Fruit fly (Drosophila melanogaster): ENCODE measurements around the gene viaf.

The viaf gene

DNA sequence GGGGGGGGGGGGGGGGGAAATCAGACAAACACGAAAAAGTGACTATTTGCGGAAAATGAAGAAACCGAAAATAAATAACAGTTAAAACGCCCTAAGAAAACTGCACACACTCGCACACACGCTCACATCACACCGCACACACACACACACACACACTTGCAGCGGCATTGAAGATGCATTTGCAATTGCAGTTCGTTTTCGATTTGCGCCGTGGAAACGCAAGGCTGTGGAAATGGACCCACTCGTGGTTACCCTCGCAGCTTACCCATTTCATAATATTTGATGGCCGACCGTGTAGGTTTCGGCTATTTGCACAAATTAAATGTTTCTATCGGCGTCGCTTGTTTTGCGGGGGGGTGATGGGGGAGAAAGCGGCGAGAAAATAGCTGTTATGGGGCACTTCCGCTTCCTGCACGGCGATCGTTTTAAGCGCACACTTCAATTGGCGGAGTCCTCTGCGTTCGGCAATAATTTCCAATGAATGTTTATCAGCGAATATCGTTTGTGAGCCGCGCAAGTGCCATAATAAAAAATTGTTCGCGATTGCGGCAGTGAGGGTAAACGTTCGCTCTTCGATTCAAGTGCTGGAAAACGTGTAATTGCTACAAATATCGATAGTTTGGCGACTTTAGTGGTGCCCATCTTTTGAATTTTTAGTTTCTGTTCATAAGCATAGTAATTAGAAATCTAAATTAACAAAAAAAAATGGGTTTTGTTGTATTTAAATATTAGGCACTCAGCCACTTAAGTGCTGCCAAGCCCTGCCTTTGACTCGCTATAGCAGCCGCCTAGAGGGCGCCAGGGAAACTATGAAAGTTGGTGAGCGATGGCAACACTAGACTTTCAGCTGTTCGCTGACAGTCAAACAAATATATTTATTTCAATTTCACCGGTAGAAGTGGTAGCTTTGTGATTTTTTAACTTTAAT lies 9.6 kb upstream of the viaf start, which contains the start of the genes Pop2 and CG6928 (continued):
- TF ChIP-seq Usf (GFP tag; optimal IDR thresholded peaks at IDR 0.05) (peak; percentile 26), CG9932 (GFP tag; IDR thresholded peaks at IDR 0.05) (peak; percentile 88), maf-S (GFP tag; optimal IDR thresholded peaks at IDR 0.05) (peak; percentile 82), CHES-1-like (GFP tag; optimal IDR thresholded peaks at IDR 0.05) (peak; percentile 92), ara (GFP tag; IDR thresholded peaks at IDR 0.05) (peak; percentile 54; the same call in 1 of the 2 replicates), dm (GFP tag; optimal IDR thresholded peaks at IDR 0.05) (peak; percentile 78), Nf-YA (GFP tag; IDR thresholded peaks at IDR 0.05) (no peak; the same call in 1 of the 2 replicates), caup (GFP tag; optimal IDR thresholded peaks at IDR 0.05; ENCODE audit: severe bottlenecking) (peak; percentile 76), tll (GFP tag; optimal IDR thresholded peaks at IDR 0.05) (peak in 1 of 2 experiments; percentile 66), CG15514 (GFP tag; optimal IDR thresholded peaks at IDR 0.05) (peak; percentile 82), CG18599 (GFP tag; optimal IDR thresholded peaks at IDR 0.05) (peak; percentile 39), inv (GFP tag; IDR thresholded peaks at IDR 0.05; ENCODE audit: partially characterized antibody) (peak; percentile 75), tio (GFP tag; optimal IDR thresholded peaks at IDR 0.05) (peak; percentile 59), ab (GFP tag; optimal IDR thresholded peaks at IDR 0.05) (peak; percentile 57), pho (GFP tag; optimal IDR thresholded peaks at IDR 0.05) (peak; percentile 88), dati (GFP tag; IDR thresholded peaks at IDR 0.05) (no peak), Kr (GFP tag; optimal IDR thresholded peaks at IDR 0.05) (no peak), CG2120 (GFP tag; optimal IDR thresholded peaks at IDR 0.05) (peak; percentile 90), jigr1 (GFP tag; IDR thresholded peaks at IDR 0.05) (no peak), CG4854 (GFP tag; optimal IDR thresholded peaks at IDR 0.05) (peak; percentile 74), Awh (GFP tag; IDR thresholded peaks at IDR 0.05) (no peak), jumu (GFP tag; optimal IDR thresholded peaks at IDR 0.05) (peak; percentile 84), CG17361 (GFP tag; IDR thresholded peaks at IDR 0.05) (peak; percentile 67), CG12219 (GFP tag; optimal IDR thresholded peaks at IDR 0.05) (no peak), CG13296 (GFP tag; optimal IDR thresholded peaks at IDR 0.05) (no peak), CG7556 (GFP tag; optimal IDR thresholded peaks at IDR 0.05) (peak; percentile 52), gsb (GFP tag; IDR thresholded peaks at IDR 0.05) (0 out of 2 replicates have a peak, but pooled peaks have one; percentile 37), CG10274 (GFP tag; optimal IDR thresholded peaks at IDR 0.05) (peak; percentile 20), zen2 (GFP tag; IDR thresholded peaks at IDR 0.05; ENCODE audit: partially characterized antibody) (peak; percentile 67; the same call in 1 of the 3 replicates), Abd-B (GFP tag; optimal IDR thresholded peaks at IDR 0.05) (peak; percentile 72), luna (GFP tag; optimal IDR thresholded peaks at IDR 0.05) (peak; percentile 59), CG16815 (GFP tag; optimal IDR thresholded peaks at IDR 0.05) (peak; percentile 56), bsh (GFP tag; optimal IDR thresholded peaks at IDR 0.05) (peak in 1 of 2 experiments; percentile 39), CG10565 (GFP tag; optimal IDR thresholded peaks at IDR 0.05) (peak; percentile 43), CG15696 (tag; optimal IDR thresholded peaks at IDR 0.05) (peak; percentile 37), CG11696 (GFP tag; IDR thresholded peaks at IDR 0.05) (0 out of 2 replicates have a peak, but pooled peaks have one; percentile 34), otp (GFP tag; IDR thresholded peaks at IDR 0.05) (no peak; the same call in 2 of the 3 replicates), CG8290 (GFP tag; optimal IDR thresholded peaks at IDR 0.05) (peak; percentile 74), CG8290 (tag; optimal IDR thresholded peaks at IDR 0.05) (no peak), Dref (GFP tag; IDR thresholded peaks at IDR 0.05) (peak; percentile 69), Drgx (GFP tag; IDR thresholded peaks at IDR 0.05) (no peak), Oaz (GFP tag; IDR thresholded peaks at IDR 0.05) (no peak), pnt (GFP tag; optimal IDR thresholded peaks at IDR 0.05) (peak; percentile 82), pfk (GFP tag; optimal IDR thresholded peaks at IDR 0.05) (no peak), Xrp1 (GFP tag; IDR thresholded peaks at IDR 0.05) (peak; percentile 59), Deaf1 (tag; optimal IDR thresholded peaks at IDR 0.05) (peak; percentile 31), fu2 (GFP tag; optimal IDR thresholded peaks at IDR 0.05) (peak; percentile 83), CG2202 (tag; optimal IDR thresholded peaks at IDR 0.05) (no peak)

All from whole organism, embryonic.